Fruit fly (Drosophila melanogaster): ENCODE results near the gene pros.

dm6 chr3R:11351280-11351679 lies 23.0 kb downstream of the pros start:
- TF ChIP-seq ttk (optimal IDR thresholded peaks at IDR 0.05) (no peak), h (optimal IDR thresholded peaks at IDR 0.05) (no peak), Myc (optimal IDR thresholded peaks at IDR 0.05) (no peak), psq (optimal IDR thresholded peaks at IDR 0.05) (no peak), Sin3A (optimal IDR thresholded peaks at IDR 0.05) (no peak), insv (optimal IDR thresholded peaks at IDR 0.05) (no peak)
